Worm (Caenorhabditis elegans) whole organism, midembryonic: ENCODE data around the gene R05H10.3.

Experiments used
- T22C8.4 ChIP-seq: fragments of 200-800 bp; sonication (Bioruptor generic); IDR thresholded peaks from 2 replicates; pipeline ENCODE4 v1.3.6; 2022; ENCODE audit warnings: missing genetic modification characterization, missing compliant biosample characterization
- cog-1 ChIP-seq: sonication (generic microtip); optimal IDR thresholded peaks from 2 replicates; lab custom pipeline; 2016; ENCODE audit warnings: missing genetic modification characterization, missing compliant biosample characterization
- flt-1 ChIP-seq: fragments of 200-800 bp; sonication (Bioruptor generic); IDR thresholded peaks from 2 replicates; pipeline ENCODE4 v1.3.6; 2022; ENCODE audit warnings: missing genetic modification characterization, missing compliant biosample characterization
- klf-2 ChIP-seq: fragments of 200-800 bp; sonication (Bioruptor generic); conservative IDR thresholded peaks from 2 replicates; pipeline ENCODE4 v1.3.6; 2022; ENCODE audit warnings: missing genetic modification reagents, missing genetic modification characterization, missing compliant biosample characterization
- med-1 ChIP-seq: sonication (generic microtip); optimal IDR thresholded peaks from 2 replicates; lab custom pipeline; 2017; ENCODE audit warnings: missing genetic modification characterization, mild to moderate bottlenecking, missing compliant biosample characterization, antibody characterized with exemption, missing genetic modification reagents; ENCODE audit not compliant: insufficient read depth
- ref-1 ChIP-seq: fragments of 200-800 bp; sonication (Bioruptor generic); conservative IDR thresholded peaks from 2 replicates; pipeline ENCODE4 v1.3.6; 2022; ENCODE audit warnings: missing genetic modification reagents, missing genetic modification characterization, missing compliant biosample characterization
- tab-1 ChIP-seq: fragments of 200-800 bp; sonication (Bioruptor generic); IDR thresholded peaks from 2 replicates; pipeline ENCODE4 v1.3.6; 2022; ENCODE audit warnings: missing genetic modification characterization, missing compliant biosample characterization
- ztf-23 ChIP-seq: fragments of 200-800 bp; sonication (Bioruptor generic); IDR thresholded peaks from 2 replicates; pipeline ENCODE4 v1.3.6; 2022; ENCODE audit warnings: missing genetic modification reagents, missing genetic modification characterization, missing compliant biosample characterization
- ztf-29 ChIP-seq: fragments of 200-800 bp; sonication (Bioruptor generic); IDR thresholded peaks from 2 replicates; pipeline ENCODE4 v1.3.6; 2022; ENCODE audit warnings: missing genetic modification reagents, missing genetic modification characterization, missing compliant biosample characterization

The R05H10.3 gene

DNA sequence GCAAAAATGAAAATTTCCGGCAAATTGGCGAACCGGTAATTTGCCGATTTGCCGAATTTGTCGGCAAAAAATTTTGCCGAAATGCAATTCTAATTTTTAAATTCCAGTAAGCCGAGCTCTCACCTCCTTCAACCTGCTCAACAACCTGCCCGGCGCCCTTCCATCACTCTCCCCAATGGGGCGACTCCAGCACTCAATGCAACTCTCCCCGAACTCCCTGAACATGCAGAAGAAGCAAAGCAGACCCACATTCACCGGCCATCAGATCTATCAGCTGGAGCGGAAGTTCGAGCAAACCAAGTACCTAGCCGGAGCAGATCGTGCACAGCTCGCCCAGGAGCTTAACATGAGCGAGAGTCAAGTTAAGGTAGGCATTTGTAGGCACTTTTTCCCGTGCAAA, 34.9 kb downstream of the R05H10.3 start:
- TF ChIP-seq ztf-23 (GFP tag; lab: Robert Waterston, UW), result no peak
- no peak for TF ChIP-seq klf-2 (GFP tag; lab: Robert Waterston, UW)
- TF ChIP-seq ref-1 (GFP tag; lab: Robert Waterston, UW), result no peak
- TF ChIP-seq cog-1 (tag; lab: Kevin White, UChicago), result no peak
- TF ChIP-seq T22C8.4 (GFP tag; lab: Robert Waterston, UW), result no peak
- TF ChIP-seq flt-1 (GFP tag; lab: Robert Waterston, UW), result no peak

ce11 chrII:14907719-14908118, 38.0 kb downstream of the R05H10.3 start:
- no peak for TF ChIP-seq flt-1 (GFP tag; lab: Robert Waterston, UW)
- TF ChIP-seq ztf-23 (GFP tag; lab: Robert Waterston, UW), result no peak

ce11 chrII:14910307-14910706, 40.6 kb downstream of the R05H10.3 start, which contains the start of gene R03C1.1:
R03C1.1 (minus strand) TSS chrII:14910407.
- TF ChIP-seq ztf-29, result no peak
- no peak for TF ChIP-seq cog-1 (tag; lab: Kevin White, UChicago)
- no peak for TF ChIP-seq T22C8.4 (GFP tag; lab: Robert Waterston, UW)
- no peak for TF ChIP-seq med-1 (GFP tag; lab: Kevin White, UChicago)
- no peak for TF ChIP-seq ref-1 (GFP tag; lab: Robert Waterston, UW)
- no peak for TF ChIP-seq klf-2 (GFP tag; lab: Robert Waterston, UW)
- no peak for TF ChIP-seq flt-1 (GFP tag; lab: Robert Waterston, UW)
- no peak for TF ChIP-seq tab-1 (GFP tag; lab: Robert Waterston, UW)
- no peak for TF ChIP-seq ztf-23 (GFP tag; lab: Robert Waterston, UW)

- TF ChIP-seq klf-2 (GFP tag; lab: Robert Waterston, UW) (no peak), ref-1 (GFP tag; lab: Robert Waterston, UW) (no peak), med-1 (GFP tag; lab: Kevin White, UChicago) (no peak), T22C8.4 (GFP tag; lab: Robert Waterston, UW) (no peak), flt-1 (GFP tag; lab: Robert Waterston, UW) (no peak), ztf-23 (GFP tag; lab: Robert Waterston, UW) (no peak), cog-1 (tag; lab: Kevin White, UChicago) (no peak), ztf-29 (no peak), tab-1 (GFP tag; lab: Robert Waterston, UW) (no peak)
These were observed 47.1 kb downstream of the R05H10.3 start for ce11 chrII:14916848-14917247.

ce11 chrII:14919148-14919755, 49.5 kb downstream of the R05H10.3 start, which contains the start of gene pde-3:
pde-3 (plus strand) TSS chrII:14919705.
- TF ChIP-seq med-1 (GFP tag; lab: Kevin White, UChicago) (no peak), T22C8.4 (GFP tag; lab: Robert Waterston, UW) (no peak), ref-1 (GFP tag; lab: Robert Waterston, UW) (no peak), flt-1 (GFP tag; lab: Robert Waterston, UW) (no peak), klf-2 (GFP tag; lab: Robert Waterston, UW) (no peak), tab-1 (GFP tag; lab: Robert Waterston, UW) (no peak), ztf-23 (GFP tag; lab: Robert Waterston, UW) (no peak), ztf-29 (no peak), cog-1 (tag; lab: Kevin White, UChicago) (no peak)

ce11 chrII:14928766-14929165, 59.0 kb downstream of the R05H10.3 start:
- no peak for TF ChIP-seq tab-1 (GFP tag; lab: Robert Waterston, UW)
- no peak for TF ChIP-seq ref-1 (GFP tag; lab: Robert Waterston, UW)
- TF ChIP-seq med-1 (GFP tag; lab: Kevin White, UChicago), result no peak
- TF ChIP-seq ztf-29, result no peak
- TF ChIP-seq ztf-23 (GFP tag; lab: Robert Waterston, UW), result no peak
- no peak for TF ChIP-seq klf-2 (GFP tag; lab: Robert Waterston, UW)
- no peak for TF ChIP-seq flt-1 (GFP tag; lab: Robert Waterston, UW)
- no peak for TF ChIP-seq cog-1 (tag; lab: Kevin White, UChicago)
- TF ChIP-seq T22C8.4 (GFP tag; lab: Robert Waterston, UW), result no peak
